Fruit fly (Drosophila melanogaster): ENCODE results near the gene CG42233.

The CG42233 gene

DNA sequence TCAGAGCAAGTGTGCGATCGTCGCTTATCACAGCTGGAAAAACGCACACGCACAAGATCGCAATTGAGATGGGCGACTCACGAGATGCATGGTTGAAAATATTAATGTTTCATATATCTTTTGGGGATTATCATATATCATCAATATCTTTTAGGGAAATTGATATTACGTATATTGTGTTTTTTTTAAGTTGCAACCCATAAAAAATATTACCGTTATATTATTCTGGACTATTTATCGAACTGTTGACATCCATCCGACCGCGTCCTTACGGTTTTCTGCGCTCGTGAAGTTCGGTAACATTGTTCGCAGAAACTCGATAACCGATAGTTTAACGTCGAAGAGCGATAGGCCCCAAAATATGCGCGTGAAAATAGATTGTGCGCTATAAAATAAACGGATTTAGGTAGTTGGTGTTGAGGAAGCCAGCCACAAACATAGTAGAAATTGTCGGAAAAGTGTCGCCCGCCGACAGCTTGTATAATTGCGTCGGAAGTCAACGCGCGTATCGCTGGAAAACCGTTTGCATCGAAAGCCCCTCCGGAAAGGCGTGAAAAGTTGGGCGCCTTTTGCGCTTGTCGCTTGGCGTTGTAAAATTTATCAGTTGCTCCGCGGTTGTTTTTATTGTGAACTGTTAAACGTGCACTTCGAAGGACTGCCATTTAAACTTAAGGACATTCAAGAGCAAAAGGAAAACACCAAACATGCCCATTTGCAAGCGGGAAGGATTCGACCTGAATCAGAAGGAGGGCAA is 11.2 kb downstream of the CG42233 start, which contains the start of the genes Mccc1 and Acf (continued):
- TF ChIP-seq hbn (GFP tag; IDR thresholded peaks at IDR 0.05; ENCODE audit: partially characterized antibody) (peak; percentile 64), CG8478 (optimal IDR thresholded peaks at IDR 0.05) (no peak), dmrt99B (tag; optimal IDR thresholded peaks at IDR 0.05) (no peak), CHES-1-like (GFP tag; optimal IDR thresholded peaks at IDR 0.05) (peak; percentile 53), CG2202 (tag; optimal IDR thresholded peaks at IDR 0.05) (no peak), Ada2b (GFP tag; IDR thresholded peaks at IDR 0.05) (peak; percentile 57), gcm (GFP tag; optimal IDR thresholded peaks at IDR 0.05) (no peak), Abd-B (GFP tag; optimal IDR thresholded peaks at IDR 0.05) (no peak), nau (GFP tag; optimal IDR thresholded peaks at IDR 0.05) (no peak), Sin3A (optimal IDR thresholded peaks at IDR 0.05) (peak; percentile 61), sd (tag; optimal IDR thresholded peaks at IDR 0.05) (no peak), Vsx1 (GFP tag; optimal IDR thresholded peaks at IDR 0.05) (no peak), CG10462 (GFP tag; optimal IDR thresholded peaks at IDR 0.05) (peak; percentile 71), Max (GFP tag; optimal IDR thresholded peaks at IDR 0.05) (peak; percentile 61), CG6654 (GFP tag; optimal IDR thresholded peaks at IDR 0.05) (no peak), CG7786 (GFP tag; optimal IDR thresholded peaks at IDR 0.05) (no peak), CG5245 (GFP tag; optimal IDR thresholded peaks at IDR 0.05) (no peak), CG14050 (GFP tag; IDR thresholded peaks at IDR 0.05) (no peak), nerfin-2 (GFP tag; IDR thresholded peaks at IDR 0.05; ENCODE audit: partially characterized antibody) (no peak), hkb (optimal IDR thresholded peaks at IDR 0.05) (peak; percentile 13), hkb (GFP tag; IDR thresholded peaks at IDR 0.05) (peak; percentile 45; the same call in 1 of the 2 replicates), CG3163 (GFP tag; optimal IDR thresholded peaks at IDR 0.05) (no peak), Usf (GFP tag; optimal IDR thresholded peaks at IDR 0.05) (no peak), zf30C (GFP tag; optimal IDR thresholded peaks at IDR 0.05) (no peak), sqz (GFP tag; optimal IDR thresholded peaks at IDR 0.05) (no peak), vnd (GFP tag; IDR thresholded peaks at IDR 0.05; ENCODE audit: partially characterized antibody) (peak; percentile 51), Med (GFP tag) (peak; percentile 86), Blimp-1 (GFP tag; optimal IDR thresholded peaks at IDR 0.05) (no peak), cas (GFP tag; IDR thresholded peaks at IDR 0.05) (no peak), pho (GFP tag; optimal IDR thresholded peaks at IDR 0.05) (no peak), caup (GFP tag; optimal IDR thresholded peaks at IDR 0.05; ENCODE audit: severe bottlenecking) (no peak), CG3726 (GFP tag; IDR thresholded peaks at IDR 0.05) (no peak), CG17361 (GFP tag; IDR thresholded peaks at IDR 0.05) (peak; percentile 91; the same call in 2 of the 3 replicates), shn (GFP tag; optimal IDR thresholded peaks at IDR 0.05) (no peak), unpg (GFP tag; optimal IDR thresholded peaks at IDR 0.05) (no peak), danr (GFP tag; IDR thresholded peaks at IDR 0.05) (no peak), CG1529 (GFP tag; optimal IDR thresholded peaks at IDR 0.05) (no peak), CG10979 (tag; optimal IDR thresholded peaks at IDR 0.05) (peak; percentile 7), CG13424 (tag; optimal IDR thresholded peaks at IDR 0.05) (no peak), vvl (GFP tag; IDR thresholded peaks at IDR 0.05) (peak; percentile 14; the same call in 1 of the 2 replicates), CG4328 (GFP tag; optimal IDR thresholded peaks at IDR 0.05) (no peak), inv (GFP tag; IDR thresholded peaks at IDR 0.05; ENCODE audit: partially characterized antibody) (no peak; the same call in none of the 2 replicates), ttk (GFP tag; IDR thresholded peaks at IDR 0.05) (no peak), Dbx (GFP tag; IDR thresholded peaks at IDR 0.05) (0 out of 3 replicates have a peak, but pooled peaks have one; percentile 16), CG1647 (GFP tag; optimal IDR thresholded peaks at IDR 0.05) (no peak), CG18476 (GFP tag; optimal IDR thresholded peaks at IDR 0.05) (peak; percentile 59), CG11247 (GFP tag; IDR thresholded peaks at IDR 0.05) (0 out of 2 replicates have a peak, but pooled peaks have one; percentile 30), NK7.1 (GFP tag; optimal IDR thresholded peaks at IDR 0.05) (no peak), CG33213 (GFP tag; optimal IDR thresholded peaks at IDR 0.05) (peak; percentile 44), lmd (GFP tag; IDR thresholded peaks at IDR 0.05) (no peak)

All from whole organism, embryonic.